Worm (Caenorhabditis elegans) whole organism, L3 larva: Measurements from ENCODE around the gene Y54F10BM.23.

ENCODE experiments used
- ZK546.5 ChIP-seq: sonication (generic microtip); optimal IDR thresholded peaks from 2 replicates; lab custom pipeline; 2017; ENCODE audit warnings: missing biosample characterization, missing genetic modification characterization
- aly-2 ChIP-seq: fragments of 150-350 bp; optimal IDR thresholded peaks from 2 replicates; lab custom pipeline; 2014; ENCODE audit warnings: missing biosample characterization, missing genetic modification characterization
- ceh-28 ChIP-seq: fragments of 150-350 bp; optimal IDR thresholded peaks from 2 replicates; lab custom pipeline; 2014; ENCODE audit warnings: missing biosample characterization, missing genetic modification reagents, missing genetic modification characterization
- ceh-82 ChIP-seq: fragments of 150-350 bp; optimal IDR thresholded peaks from 2 replicates; lab custom pipeline; 2014; ENCODE audit warnings: missing biosample characterization, missing genetic modification characterization
- egl-5 ChIP-seq: fragments of 150-350 bp; optimal IDR thresholded peaks from 2 replicates; lab custom pipeline; 2017; ENCODE audit warnings: missing biosample characterization, missing genetic modification reagents, missing genetic modification characterization, inconsistent platforms
- elt-1 ChIP-seq: fragments of 150-350 bp; optimal IDR thresholded peaks from 2 replicates; lab custom pipeline; 2014; ENCODE audit warnings: missing biosample characterization, missing genetic modification characterization
- elt-2 ChIP-seq: sonication (generic microtip); optimal IDR thresholded peaks from 2 replicates; lab custom pipeline; 2016; ENCODE audit warnings: missing genetic modification reagents, mild to moderate bottlenecking, missing genetic modification characterization, missing compliant biosample characterization
- fkh-2 ChIP-seq: fragments of 150-350 bp; optimal IDR thresholded peaks from 2 replicates; lab custom pipeline; 2014; ENCODE audit warnings: missing biosample characterization, missing genetic modification reagents, missing genetic modification characterization
- hmg-11 ChIP-seq: sonication (generic microtip); optimal IDR thresholded peaks from 2 replicates; lab custom pipeline; 2016; ENCODE audit warnings: missing genetic modification characterization, missing compliant biosample characterization
- jun-1 ChIP-seq: fragments of 150-350 bp; optimal IDR thresholded peaks from 2 replicates; lab custom pipeline; 2014; ENCODE audit warnings: missing biosample characterization, missing genetic modification reagents, missing genetic modification characterization
- nhr-11 ChIP-seq: fragments of 150-350 bp; optimal IDR thresholded peaks from 2 replicates; lab custom pipeline; 2014; ENCODE audit warnings: missing biosample characterization, missing genetic modification characterization
- nhr-12 ChIP-seq: fragments of 150-350 bp; optimal IDR thresholded peaks from 2 replicates; lab custom pipeline; 2014; ENCODE audit warnings: missing biosample characterization, missing genetic modification characterization
- nhr-28 ChIP-seq: fragments of 150-350 bp; optimal IDR thresholded peaks from 2 replicates; lab custom pipeline; 2014; ENCODE audit warnings: missing biosample characterization, missing genetic modification characterization
- nhr-77 ChIP-seq: fragments of 150-350 bp; optimal IDR thresholded peaks from 2 replicates; lab custom pipeline; 2014; ENCODE audit warnings: missing biosample characterization, missing genetic modification characterization
- pha-4 ChIP-seq: fragments of 150-350 bp; optimal IDR thresholded peaks from 2 replicates; lab custom pipeline; 2014; ENCODE audit warnings: missing biosample characterization, missing genetic modification reagents, missing genetic modification characterization
- pqm-1 ChIP-seq: fragments of 150-350 bp; optimal IDR thresholded peaks from 2 replicates; lab custom pipeline; 2017; ENCODE audit warnings: missing biosample characterization, missing genetic modification characterization, inconsistent platforms
- skn-1 ChIP-seq: fragments of 150-350 bp; optimal IDR thresholded peaks from 2 replicates; lab custom pipeline; 2014; ENCODE audit warnings: missing biosample characterization, missing genetic modification characterization
- snpc-4 ChIP-seq: fragments of 150-350 bp; optimal IDR thresholded peaks from 2 replicates; lab custom pipeline; 2014; ENCODE audit warnings: missing biosample characterization, missing genetic modification characterization
- unc-39 ChIP-seq: sonication (generic microtip); optimal IDR thresholded peaks from 4 replicates; lab custom pipeline; 2017; ENCODE audit warnings: missing biosample characterization, missing genetic modification characterization
- unc-62 ChIP-seq: fragments of 150-350 bp; sonication (generic microtip); optimal IDR thresholded peaks from 4 replicates; lab custom pipeline; 2014; ENCODE audit warnings: missing biosample characterization, missing genetic modification reagents, missing genetic modification characterization
- ztf-4 ChIP-seq: fragments of 150-350 bp; optimal IDR thresholded peaks from 2 replicates; lab custom pipeline; 2014; ENCODE audit warnings: missing biosample characterization, missing genetic modification characterization

Y54F10BM.23 gene

DNA sequence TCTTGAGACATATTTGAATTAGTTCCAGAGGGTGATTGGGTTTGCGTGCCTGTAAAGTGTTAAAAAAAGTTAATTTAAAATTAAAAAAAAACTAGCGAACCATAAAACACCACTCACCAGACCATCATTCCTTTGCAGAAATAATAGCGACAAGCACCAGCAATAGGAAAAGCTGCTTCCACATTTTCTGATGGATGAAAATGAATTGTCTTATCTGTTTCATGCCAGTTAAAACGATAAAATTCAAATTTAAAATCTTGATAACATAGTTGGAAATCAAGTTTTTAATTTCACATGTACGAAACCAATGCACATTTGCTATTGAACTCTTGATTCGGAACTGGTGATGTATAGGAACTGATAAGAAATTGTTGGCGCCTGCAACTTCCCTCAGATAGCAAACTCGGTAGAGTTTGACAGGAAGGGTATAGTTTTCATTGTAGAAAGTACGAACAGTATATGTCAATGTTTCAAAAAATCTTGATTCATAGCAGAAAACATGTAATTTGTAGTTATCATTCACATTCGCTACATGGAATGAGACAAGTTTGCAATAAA is 39.7 kb downstream of the Y54F10BM.23 start, which contains the start of gene C39B5.10:
Gene C39B5.10, minus strand, starts transcription at position 51 of the 558 bp plus-strand sequence.
- TF ChIP-seq nhr-12 (tag; lab: Kevin White, UChicago) (no peak), ceh-28 (no peak), jun-1 (tag; lab: Kevin White, UChicago) (peak; percentile 35), fkh-2 (tag; lab: Kevin White, UChicago) (no peak), elt-2 (tag; lab: Kevin White, UChicago) (peak; percentile 93), nhr-11 (no peak), egl-5 (tag; lab: Kevin White, UChicago) (no peak), pqm-1 (peak; percentile 79), nhr-28 (tag; lab: Kevin White, UChicago) (no peak), pha-4 (no peak)

DNA sequence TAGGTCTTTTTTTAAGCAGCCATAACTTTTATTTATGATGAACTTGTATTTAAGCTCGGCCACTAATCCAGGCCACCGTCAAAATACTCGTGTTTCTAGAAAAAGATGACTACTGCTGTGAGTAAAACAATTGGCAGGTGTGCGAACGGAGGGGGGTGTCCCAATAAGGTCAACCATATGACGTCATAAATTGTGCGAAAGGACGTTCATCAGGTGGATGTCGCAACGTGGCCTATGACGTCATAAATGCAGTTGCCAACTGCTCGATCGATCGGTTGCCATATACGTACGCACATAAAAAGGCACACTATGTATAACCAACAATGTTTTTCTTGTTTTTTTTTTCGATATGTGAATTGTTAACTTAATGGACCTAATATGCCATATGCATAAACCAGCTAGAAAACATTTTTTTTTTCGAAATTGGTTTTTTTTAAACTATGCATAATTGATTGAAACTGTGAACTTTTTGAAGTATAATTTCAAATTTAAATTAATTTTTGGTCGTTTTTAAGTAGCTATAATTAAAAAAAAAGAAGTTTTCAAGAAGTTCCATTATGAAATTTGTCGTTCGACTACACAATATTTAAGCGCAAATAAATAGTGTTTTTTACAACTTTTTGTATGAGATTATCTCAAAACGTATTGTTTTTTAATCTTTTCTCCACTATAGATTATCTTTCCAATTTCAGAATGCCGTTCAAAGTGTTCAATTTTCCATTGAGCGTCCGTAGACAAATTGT is 45.0 kb downstream of the Y54F10BM.23 start, which contains the start of gene C39B5.2:
Gene C39B5.2, plus strand, starts transcription at position 693 of the 743 bp plus-strand sequence.
- TF ChIP-seq pqm-1 (no peak), elt-1 (tag; lab: Kevin White, UChicago) (no peak)

DNA sequence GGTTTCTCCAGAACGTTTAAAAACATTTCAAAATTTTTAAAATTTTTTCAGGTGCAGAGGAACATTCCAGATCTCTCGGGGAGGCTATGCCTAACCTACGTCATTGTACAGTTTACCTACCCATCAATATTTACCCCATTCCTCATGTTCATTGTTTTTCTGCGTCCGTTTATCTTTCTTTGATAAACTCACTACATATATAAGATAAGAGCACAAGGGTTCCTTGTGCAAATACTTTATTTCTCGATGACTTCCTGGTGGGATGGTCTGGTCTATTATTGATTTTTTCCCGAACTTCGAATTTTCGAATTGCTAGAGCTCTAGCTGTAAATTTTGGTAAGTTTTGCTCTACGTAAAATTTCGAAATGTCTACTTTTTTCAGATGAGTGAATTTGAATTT is 46.0 kb downstream of the Y54F10BM.23 start:
- TF ChIP-seq unc-62 (GFP tag; lab: Kevin White, UChicago), result no peak
- peak; percentile 61 for TF ChIP-seq pha-4
- TF ChIP-seq ztf-4 (tag; lab: Kevin White, UChicago), result no peak
- TF ChIP-seq ceh-28, result no peak

DNA sequence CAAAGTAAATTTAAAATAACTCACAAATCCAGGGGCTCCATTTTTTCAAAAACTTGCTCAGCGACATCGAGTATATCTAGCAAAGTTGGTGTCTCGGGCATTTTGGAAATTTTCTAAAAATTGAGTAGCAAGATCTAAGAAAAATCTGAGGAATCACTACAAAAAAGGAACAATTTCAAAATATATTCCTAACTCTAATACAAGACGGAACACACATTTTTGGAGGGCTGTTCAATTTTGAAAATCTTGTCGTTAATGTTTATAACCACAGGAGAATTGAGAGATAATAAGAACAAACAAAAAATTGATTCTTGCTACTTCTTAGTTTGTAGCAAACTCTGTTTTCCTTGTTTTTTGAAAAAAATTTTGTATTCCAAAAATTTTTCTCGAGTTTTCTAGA is 47.0 kb downstream of the Y54F10BM.23 start, which contains the start of gene fbxa-47:
Gene fbxa-47, minus strand, starts transcription at position 101 of the 400 bp plus-strand sequence.
- TF ChIP-seq pqm-1 (no peak), skn-1 (no peak), ZK546.5 (tag; lab: Kevin White, UChicago) (no peak), aly-2 (tag; lab: Kevin White, UChicago) (no peak), jun-1 (tag; lab: Kevin White, UChicago) (no peak), unc-62 (GFP tag; lab: Kevin White, UChicago) (no peak), nhr-12 (tag; lab: Kevin White, UChicago) (no peak), nhr-28 (tag; lab: Kevin White, UChicago) (no peak), hmg-11 (no peak), snpc-4 (no peak), unc-39 (tag; lab: Kevin White, UChicago) (no peak), nhr-77 (tag; lab: Kevin White, UChicago) (no peak), ceh-82 (tag; lab: Kevin White, UChicago) (no peak)
